Worm (Caenorhabditis elegans) whole organism, L4 larva: ENCODE data around the gene B0546.4.
A peak's percentile ranks its signal among the peaks of the same experiment; 100 is the strongest.

Experiments used
- F37D6.2 ChIP-seq: sonication (generic microtip); optimal IDR thresholded peaks from 2 replicates; lab custom pipeline; 2016; ENCODE audit warnings: mild to moderate bottlenecking, missing genetic modification characterization, missing compliant biosample characterization
- F49E8.2 ChIP-seq: sonication (generic microtip); optimal IDR thresholded peaks from 2 replicates; lab custom pipeline; 2016; ENCODE audit warnings: missing compliant biosample characterization, mild to moderate bottlenecking, missing genetic modification characterization, borderline replicate concordance
- T20F7.1 ChIP-seq: fragments of 200-800 bp; sonication (Bioruptor generic); optimal IDR thresholded peaks from 2 replicates; lab custom pipeline; 2018; ENCODE audit warnings: mild to moderate bottlenecking, missing genetic modification characterization, missing compliant biosample characterization
- Y75B8A.6 ChIP-seq: fragments of 200-800 bp; sonication (Bioruptor generic); IDR thresholded peaks from 2 replicates; pipeline ENCODE4 v1.3.6; 2022; ENCODE audit warnings: missing genetic modification reagents, missing genetic modification characterization, missing compliant biosample characterization
- ZK337.2 ChIP-seq: fragments of 200-800 bp; sonication (Bioruptor generic); IDR thresholded peaks from 2 replicates; pipeline ENCODE4 v1.3.6; 2022; ENCODE audit warnings: missing genetic modification reagents, missing genetic modification characterization, missing compliant biosample characterization
- aha-1 ChIP-seq: fragments of 150-350 bp; peaks from one replicate; lab custom pipeline; 2014; ENCODE audit warnings: missing biosample characterization, missing genetic modification characterization
- aly-2 ChIP-seq: sonication (generic microtip); optimal IDR thresholded peaks from 2 replicates; lab custom pipeline; 2018; ENCODE audit warnings: missing biosample characterization, missing genetic modification characterization
- arid-1 ChIP-seq: fragments of 200-800 bp; sonication (Bioruptor generic); conservative IDR thresholded peaks from 2 replicates; pipeline ENCODE4 v1.3.6; 2022; ENCODE audit warnings: missing genetic modification reagents, missing genetic modification characterization, missing compliant biosample characterization
- ceh-20 ChIP-seq: fragments of 200-800 bp; sonication (Bioruptor generic); IDR thresholded peaks from 2 replicates; pipeline ENCODE4 v1.3.6; 2022; ENCODE audit warnings: missing genetic modification reagents, missing genetic modification characterization, missing compliant biosample characterization
- ces-1 ChIP-seq: fragments of 150-350 bp; sonication (generic microtip); optimal IDR thresholded peaks from 4 replicates; lab custom pipeline; 2014; ENCODE audit warnings: missing biosample characterization, missing genetic modification reagents, missing genetic modification characterization
- daf-12 ChIP-seq: fragments of 150-350 bp; optimal IDR thresholded peaks from 2 replicates; lab custom pipeline; 2014; ENCODE audit warnings: missing biosample characterization, missing genetic modification reagents, missing genetic modification characterization
- daf-16 ChIP-seq, 3 experiments: sonication (generic microtip); optimal IDR thresholded peaks; 2 replicates each; lab custom pipeline; 2016 to 2017; ENCODE audit warnings: missing genetic modification characterization in 3 of 3, missing genetic modification reagents in 3 of 3, mild to moderate bottlenecking in 2 of 3, missing compliant biosample characterization in 2 of 3, missing biosample characterization in 1 of 3, moderate library complexity in 1 of 3
- dmd-9 ChIP-seq: fragments of 200-800 bp; sonication (Bioruptor generic); IDR thresholded peaks from 2 replicates; pipeline ENCODE4 v1.3.6; 2022; ENCODE audit warnings: missing genetic modification reagents, missing genetic modification characterization, missing compliant biosample characterization
- dpl-1 ChIP-seq: fragments of 150-350 bp; optimal IDR thresholded peaks from 2 replicates; lab custom pipeline; 2014; ENCODE audit warnings: missing biosample characterization, missing genetic modification reagents, missing genetic modification characterization
- duxl-1 ChIP-seq: sonication (generic microtip); optimal IDR thresholded peaks from 2 replicates; lab custom pipeline; 2016; ENCODE audit warnings: mild to moderate bottlenecking, missing genetic modification characterization, moderate library complexity, missing compliant biosample characterization; ENCODE audit not compliant: poor library complexity
- dve-1 ChIP-seq: sonication (generic microtip); optimal IDR thresholded peaks from 2 replicates; lab custom pipeline; 2017; ENCODE audit warnings: antibody characterized with exemption, mild to moderate bottlenecking, missing genetic modification characterization, missing compliant biosample characterization; ENCODE audit not compliant: insufficient read depth
- egl-43 ChIP-seq: fragments of 200-800 bp; sonication (Bioruptor generic); IDR thresholded peaks from 2 replicates; pipeline ENCODE4 v1.3.6; 2022; ENCODE audit warnings: missing genetic modification reagents, missing genetic modification characterization, missing compliant biosample characterization
- fkh-10 ChIP-seq: fragments of 150-350 bp; optimal IDR thresholded peaks from 2 replicates; lab custom pipeline; 2014; ENCODE audit warnings: missing biosample characterization, missing genetic modification reagents, missing genetic modification characterization
- hlh-11 ChIP-seq: fragments of 200-800 bp; sonication (Bioruptor generic); optimal IDR thresholded peaks from 2 replicates; lab custom pipeline; 2018; ENCODE audit warnings: mild to moderate bottlenecking, missing genetic modification characterization, missing compliant biosample characterization
- hlh-30 ChIP-seq: sonication (generic microtip); optimal IDR thresholded peaks from 2 replicates; lab custom pipeline; 2017; ENCODE audit warnings: antibody characterized with exemption, mild to moderate bottlenecking, missing genetic modification characterization, missing compliant biosample characterization; ENCODE audit not compliant: insufficient read depth
- hmg-1.1 ChIP-seq: fragments of 200-800 bp; sonication (Bioruptor generic); IDR thresholded peaks from 2 replicates; pipeline ENCODE4 v1.3.6; 2022; ENCODE audit warnings: missing genetic modification reagents, missing genetic modification characterization, missing compliant biosample characterization
- lim-7 ChIP-seq: fragments of 200-800 bp; sonication (Bioruptor generic); IDR thresholded peaks from 2 replicates; pipeline ENCODE4 v1.3.6; 2022; ENCODE audit warnings: missing genetic modification characterization, missing compliant biosample characterization
- lin-13 ChIP-seq: fragments of 150-350 bp; optimal IDR thresholded peaks from 2 replicates; lab custom pipeline; 2014; ENCODE audit warnings: missing biosample characterization, missing genetic modification reagents, missing genetic modification characterization
- lin-38 ChIP-seq: fragments of 200-800 bp; sonication (Bioruptor generic); IDR thresholded peaks from 2 replicates; pipeline ENCODE4 v1.3.6; 2022; ENCODE audit warnings: missing genetic modification reagents, missing genetic modification characterization, missing compliant biosample characterization
- lsy-2 ChIP-seq, 2 experiments: fragments of 150-350 bp in 1 of 2; sonication (generic microtip) in 1 of 2; optimal IDR thresholded peaks; 2 replicates each; lab custom pipeline; 2014 to 2017; ENCODE audit warnings: missing biosample characterization in 2 of 2, missing genetic modification characterization in 2 of 2
- madf-9 ChIP-seq: fragments of 200-800 bp; sonication (Bioruptor generic); conservative IDR thresholded peaks from 2 replicates; pipeline ENCODE4 v1.3.6; 2022; ENCODE audit warnings: missing genetic modification reagents, missing genetic modification characterization, missing compliant biosample characterization
- mep-1 ChIP-seq: fragments of 150-350 bp; sonication (generic microtip); optimal IDR thresholded peaks from 3 replicates; lab custom pipeline; 2014; ENCODE audit warnings: missing biosample characterization, missing genetic modification characterization
- nhr-102 ChIP-seq: sonication (generic microtip); optimal IDR thresholded peaks from 2 replicates; lab custom pipeline; 2016; ENCODE audit warnings: mild to moderate bottlenecking, missing genetic modification characterization, moderate library complexity, missing compliant biosample characterization
- nhr-28 ChIP-seq: fragments of 150-350 bp; optimal IDR thresholded peaks from 2 replicates; lab custom pipeline; 2014; ENCODE audit warnings: missing biosample characterization, missing genetic modification characterization
- nhr-42 ChIP-seq: fragments of 200-800 bp; sonication (Bioruptor generic); IDR thresholded peaks from 2 replicates; pipeline ENCODE4 v1.3.6; 2022; ENCODE audit warnings: missing genetic modification characterization, missing compliant biosample characterization
- nhr-77 ChIP-seq: fragments of 150-350 bp; optimal IDR thresholded peaks from 2 replicates; lab custom pipeline; 2014; ENCODE audit warnings: missing biosample characterization, missing genetic modification characterization
- pha-4 ChIP-seq, 2 experiments: fragments of 150-350 bp in 1 of 2; fragments of 200-800 bp in 1 of 2; sonication (Bioruptor generic) in 1 of 2; IDR thresholded peaks in 1 of 2; optimal IDR thresholded peaks in 1 of 2; 2 replicates each; pipeline versions ENCODE4 v1.3.6 to Lab custom; 2014 to 2022; ENCODE audit warnings: missing genetic modification characterization in 2 of 2, missing genetic modification reagents in 2 of 2, missing biosample characterization in 1 of 2, missing compliant biosample characterization in 1 of 2
- rbr-2 ChIP-seq: sonication (generic microtip); optimal IDR thresholded peaks from 2 replicates; lab custom pipeline; 2016; ENCODE audit warnings: missing genotype, missing genetic modification characterization, missing compliant biosample characterization
- set-16 ChIP-seq: fragments of 200-800 bp; sonication (Bioruptor generic); IDR thresholded peaks from 2 replicates; pipeline ENCODE4 v1.3.6; 2022; ENCODE audit warnings: missing genetic modification reagents, missing genetic modification characterization, missing compliant biosample characterization
- skn-1 ChIP-seq: fragments of 150-350 bp; optimal IDR thresholded peaks from 2 replicates; lab custom pipeline; 2014; ENCODE audit warnings: missing biosample characterization, missing genetic modification characterization
- spr-1 ChIP-seq: sonication (generic microtip); optimal IDR thresholded peaks from 2 replicates; lab custom pipeline; 2016; ENCODE audit warnings: mild to moderate bottlenecking, missing genetic modification characterization, missing compliant biosample characterization
- spr-3 ChIP-seq: fragments of 200-800 bp; sonication (Bioruptor generic); optimal IDR thresholded peaks from 2 replicates; lab custom pipeline; 2018; ENCODE audit warnings: mild to moderate bottlenecking, missing genetic modification characterization, missing compliant biosample characterization
- unc-130 ChIP-seq: sonication (generic microtip); optimal IDR thresholded peaks from 2 replicates; lab custom pipeline; 2016; ENCODE audit warnings: missing genetic modification reagents, missing genetic modification characterization, missing compliant biosample characterization
- unc-39 ChIP-seq: sonication (generic microtip); optimal IDR thresholded peaks from 2 replicates; lab custom pipeline; 2017; ENCODE audit warnings: missing biosample characterization, missing genetic modification characterization
- vab-7 ChIP-seq: fragments of 200-800 bp; sonication (Bioruptor generic); IDR thresholded peaks from 2 replicates; pipeline ENCODE4 v1.3.6; 2022; ENCODE audit warnings: missing genetic modification reagents, missing genetic modification characterization, missing compliant biosample characterization
- zfp-2 ChIP-seq: sonication (generic microtip); optimal IDR thresholded peaks from 2 replicates; lab custom pipeline; 2016; ENCODE audit warnings: mild to moderate bottlenecking, missing genetic modification characterization, missing compliant biosample characterization
- zfp-3 ChIP-seq: fragments of 200-800 bp; sonication (Bioruptor generic); conservative IDR thresholded peaks from 2 replicates; pipeline ENCODE4 v1.3.6; 2022; ENCODE audit warnings: missing genetic modification reagents, missing genetic modification characterization, missing compliant biosample characterization

Gene B0546.4

DNA sequence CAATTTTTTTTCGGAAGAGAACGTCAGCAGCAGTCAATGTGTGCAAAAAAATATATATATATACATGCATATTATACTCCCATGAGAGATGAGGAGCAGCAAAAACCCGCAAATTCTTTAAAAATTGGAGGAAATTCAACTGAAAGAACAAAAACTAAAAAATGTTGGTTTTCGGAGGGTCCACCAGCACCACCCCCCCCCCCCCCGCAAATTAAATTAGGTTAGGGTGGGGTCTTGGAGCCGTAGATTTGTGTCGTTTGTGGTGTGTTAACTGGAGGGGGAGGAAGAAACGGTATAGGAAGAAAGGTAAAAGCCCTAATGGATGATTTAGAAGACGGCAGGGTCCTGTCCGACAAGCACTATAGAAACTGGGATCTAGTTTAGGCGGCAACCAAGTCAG, 35.6 kb downstream of the B0546.4 start:
- TF ChIP-seq aly-2 (tag; lab: Kevin White, UChicago) = no peak
- peak; percentile 69 for TF ChIP-seq set-16

DNA sequence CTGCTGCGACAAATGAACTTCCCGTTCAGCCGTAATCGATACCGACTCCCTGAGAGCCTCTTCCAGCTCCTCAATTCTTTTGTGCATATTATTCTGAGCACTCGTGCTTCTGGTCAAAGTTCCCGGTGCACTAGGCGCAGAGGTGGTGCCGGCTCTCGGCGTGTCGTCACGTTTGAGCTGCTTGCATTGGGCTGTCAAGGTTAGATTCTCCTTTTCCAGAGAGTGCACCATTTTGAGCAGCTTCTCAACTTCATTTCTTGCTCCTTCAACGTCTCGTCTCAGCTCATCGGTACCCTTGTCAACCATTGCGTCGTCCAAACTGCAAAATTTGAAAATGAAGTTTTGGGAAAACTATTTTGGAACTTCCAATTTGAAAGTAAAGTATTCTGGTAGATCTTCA, 38.5 kb downstream of the B0546.4 start:
- TF ChIP-seq aha-1 (tag; lab: Kevin White, UChicago) (peak; percentile 96), set-16 (peak; percentile 20; the same call in 1 of the 2 replicates), mep-1 (tag; lab: Kevin White, UChicago) (no peak)
- TF ChIP-seq, all 104 proteins: peak for 2

DNA sequence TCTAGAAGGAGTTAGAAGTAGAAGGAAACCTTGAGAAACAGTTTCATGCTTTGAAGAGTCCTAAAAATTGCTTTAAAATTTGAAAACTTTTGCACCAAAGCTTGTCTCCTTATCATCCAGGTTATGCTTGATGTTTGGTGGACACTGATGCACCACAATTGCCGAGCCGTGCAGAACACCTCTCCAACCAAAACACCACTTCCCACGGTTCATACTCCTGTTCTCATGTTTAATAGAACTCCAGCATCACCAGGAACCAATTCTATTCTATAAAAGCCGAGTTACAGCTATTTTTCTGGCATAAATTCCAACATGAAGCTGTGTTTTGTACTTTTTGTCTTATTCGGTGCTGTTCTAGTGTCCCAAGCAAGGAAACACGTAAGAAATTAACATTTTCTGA, 42.8 kb downstream of the B0546.4 start, which contains the start of gene F42A6.2:
Gene F42A6.2 (plus strand): TSS at position 301 of the 400 bp plus-strand sequence.
- TF ChIP-seq daf-12 (tag; lab: Kevin White, UChicago) (no peak), aha-1 (tag; lab: Kevin White, UChicago) (peak; percentile 18), F37D6.2 (tag; lab: Kevin White, UChicago) (no peak)
- TF ChIP-seq, all 104 proteins: peak for 1

DNA sequence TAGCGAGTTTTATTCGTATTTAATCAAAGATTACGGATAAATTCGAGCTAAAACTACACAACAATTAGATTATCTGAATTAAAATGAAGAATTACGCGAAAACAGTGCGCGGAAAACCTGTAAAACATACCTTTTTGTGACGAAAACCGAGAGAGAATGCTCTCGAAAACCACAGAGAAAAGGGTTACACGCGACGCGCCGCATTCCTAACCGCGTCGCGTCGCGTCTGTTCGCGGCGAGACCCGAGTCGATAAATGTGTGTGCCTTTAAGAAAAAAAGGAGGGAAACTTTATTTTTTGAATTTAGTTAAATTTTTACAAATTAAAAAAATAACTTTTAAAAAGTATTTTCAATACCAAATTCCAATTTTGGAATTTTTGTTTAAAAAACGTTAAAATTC, 45.3 kb downstream of the B0546.4 start, which contains the start of gene hrpa-1:
Gene hrpa-1 (minus strand): TSS at position 192 of the 400 bp plus-strand sequence.
- TF ChIP-seq nhr-102 (tag; lab: Kevin White, UChicago) (peak; percentile 61), dmd-9 (GFP tag; lab: Robert Waterston, UW) (no peak), spr-3 (no peak), dpl-1 (peak; percentile 98), spr-1 (tag; lab: Kevin White, UChicago) (peak; percentile 61), lin-13 (peak; percentile 83), unc-39 (tag; lab: Kevin White, UChicago) (no peak), daf-16 (GFP tag; optimal IDR thresholded peaks at IDR 0.05; lab: Kevin White, UChicago) (peak in 1 of 2 experiments; percentile 14), daf-16 (tag; optimal IDR thresholded peaks at IDR 0.05; lab: Kevin White, UChicago) (peak; percentile 50), T20F7.1 (no peak), nhr-42 (no peak), nhr-28 (tag; lab: Kevin White, UChicago) (peak; percentile 45), duxl-1 (peak; percentile 20), madf-9 (GFP tag; lab: Robert Waterston, UW) (peak; percentile 95), nhr-77 (peak; percentile 17), F49E8.2 (no peak), zfp-3 (GFP tag; lab: Robert Waterston, UW) (peak; percentile 65; the same call in 1 of the 2 replicates), lsy-2 (tag; optimal IDR thresholded peaks at IDR 0.05; lab: Kevin White, UChicago) (peak; percentile 40 to 95), aha-1 (tag; lab: Kevin White, UChicago) (peak; percentile 69), unc-130 (peak; percentile 26), hmg-1.1 (GFP tag; lab: Robert Waterston, UW) (peak; percentile 71), egl-43 (GFP tag; lab: Robert Waterston, UW) (no peak), lim-7 (GFP tag; lab: Robert Waterston, UW) (no peak), arid-1 (GFP tag; lab: Robert Waterston, UW) (peak; percentile 65), Y75B8A.6 (GFP tag; lab: Robert Waterston, UW) (no peak), ces-1 (GFP tag; lab: Kevin White, UChicago) (no peak), fkh-10 (GFP tag; lab: Kevin White, UChicago) (peak; percentile 63), pha-4 (GFP tag; IDR thresholded peaks at IDR 0.05; lab: Robert Waterston, UW) (peak; percentile 30; the same call in 1 of the 2 replicates), pha-4 (tag; optimal IDR thresholded peaks at IDR 0.05; lab: Kevin White, UChicago) (no peak), hlh-11 (tag; lab: Kevin White, UChicago) (peak; percentile 63), dve-1 (peak; percentile 85), hlh-30 (peak; percentile 87), F37D6.2 (tag; lab: Kevin White, UChicago) (peak; percentile 60), zfp-2 (tag; lab: Kevin White, UChicago) (no peak), daf-12 (tag; lab: Kevin White, UChicago) (no peak), ZK337.2 (GFP tag; lab: Robert Waterston, UW) (no peak), vab-7 (GFP tag; lab: Robert Waterston, UW) (0 out of 2 replicates have a peak, but pooled peaks have one; percentile 8), lin-38 (GFP tag; lab: Robert Waterston, UW) (peak; percentile 83), rbr-2 (tag; lab: Kevin White, UChicago) (peak; percentile 76), mep-1 (tag; lab: Kevin White, UChicago) (peak; percentile 87), skn-1 (tag; lab: Kevin White, UChicago) (no peak), ceh-20 (peak; percentile 66; the same call in 1 of the 2 replicates)
